Fruit fly (Drosophila melanogaster) whole organism, prepupa: ENCODE measurements around the gene CG32815.

Experiments
- CG1621 ChIP-seq: fragments of 200-800 bp; sonication (Bioruptor generic); optimal IDR thresholded peaks from 3 replicates; lab custom pipeline; 2018; ENCODE audit warnings: missing biosample characterization, mild to moderate bottlenecking, missing genetic modification characterization
- CG16779 ChIP-seq: fragments of 200-800 bp; sonication (Bioruptor generic); optimal IDR thresholded peaks from 3 replicates; lab custom pipeline; 2017; ENCODE audit warnings: missing biosample characterization, mild to moderate bottlenecking, missing genetic modification characterization

dm6 chrX:900725-901345 lies 31.4 kb upstream of the CG32815 start:
- TF ChIP-seq CG16779 (tag; lab: Kevin White, UChicago) (peak; percentile 82), CG1621 (tag; lab: Kevin White, UChicago) (peak; percentile 91)
